Worm (Caenorhabditis elegans) whole organism, mixed stage, embryonic: ENCODE measurements around the gene Y39A1A.31.

Experiments used
- ces-1 ChIP-seq: fragments of 150-350 bp; optimal IDR thresholded peaks from 2 replicates; lab custom pipeline; 2014; ENCODE audit warnings: missing biosample characterization, missing genetic modification reagents, missing genetic modification characterization
- mep-1 ChIP-seq: fragments of 150-350 bp; optimal IDR thresholded peaks from 2 replicates; lab custom pipeline; 2017; ENCODE audit warnings: missing biosample characterization, missing genetic modification reagents, missing genetic modification characterization, inconsistent platforms
- nhr-2 ChIP-seq: fragments of 150-350 bp; optimal IDR thresholded peaks from 2 replicates; lab custom pipeline; 2014; ENCODE audit warnings: missing biosample characterization, missing genetic modification characterization
- snpc-4 ChIP-seq: fragments of 150-350 bp; optimal IDR thresholded peaks from 2 replicates; lab custom pipeline; 2014; ENCODE audit warnings: missing biosample characterization, missing genetic modification characterization

- TF ChIP-seq nhr-2, result no peak
- TF ChIP-seq mep-1 (tag; lab: Kevin White, UChicago), result no peak
- no peak for TF ChIP-seq ces-1
- no peak for TF ChIP-seq snpc-4 (tag; lab: Kevin White, UChicago)
These were observed 32.1 kb upstream of the Y39A1A.31 start for ce11 chrIII:10721056-10721455.
